Worm (Caenorhabditis elegans) whole organism, L4 larva: ENCODE data around the gene Y77E11A.16.

Experiments used
- aly-2 ChIP-seq: sonication (generic microtip); optimal IDR thresholded peaks from 2 replicates; lab custom pipeline; 2018; ENCODE audit warnings: missing biosample characterization, missing genetic modification characterization
- ceh-20 ChIP-seq: fragments of 200-800 bp; sonication (Bioruptor generic); IDR thresholded peaks from 2 replicates; pipeline ENCODE4 v1.3.6; 2022; ENCODE audit warnings: missing genetic modification reagents, missing genetic modification characterization, missing compliant biosample characterization
- egl-27 ChIP-seq: sonication (generic microtip); optimal IDR thresholded peaks from 3 replicates; lab custom pipeline; 2017; ENCODE audit warnings: missing biosample characterization, missing genetic modification reagents, missing genetic modification characterization
- fos-1 ChIP-seq: fragments of 150-350 bp; optimal IDR thresholded peaks from 2 replicates; lab custom pipeline; 2014; ENCODE audit warnings: missing biosample characterization, missing genetic modification characterization
- hmg-1.1 ChIP-seq: fragments of 200-800 bp; sonication (Bioruptor generic); IDR thresholded peaks from 2 replicates; pipeline ENCODE4 v1.3.6; 2022; ENCODE audit warnings: missing genetic modification reagents, missing genetic modification characterization, missing compliant biosample characterization
- jun-1 ChIP-seq: fragments of 150-350 bp; optimal IDR thresholded peaks from 2 replicates; lab custom pipeline; 2014; ENCODE audit warnings: missing biosample characterization, missing genetic modification reagents, missing genetic modification characterization
- nhr-28 ChIP-seq: fragments of 150-350 bp; optimal IDR thresholded peaks from 2 replicates; lab custom pipeline; 2014; ENCODE audit warnings: missing biosample characterization, missing genetic modification characterization
- php-3 ChIP-seq: fragments of 200-800 bp; sonication (Bioruptor generic); IDR thresholded peaks from 2 replicates; pipeline ENCODE4 v1.3.6; 2022; ENCODE audit warnings: missing genetic modification reagents, missing genetic modification characterization, missing compliant biosample characterization
- saeg-2 ChIP-seq: fragments of 200-800 bp; sonication (Bioruptor generic); IDR thresholded peaks from 2 replicates; pipeline ENCODE4 v1.3.6; 2022; ENCODE audit warnings: missing genetic modification reagents, missing genetic modification characterization, missing compliant biosample characterization
- spr-3 ChIP-seq: fragments of 200-800 bp; sonication (Bioruptor generic); optimal IDR thresholded peaks from 2 replicates; lab custom pipeline; 2018; ENCODE audit warnings: mild to moderate bottlenecking, missing genetic modification characterization, missing compliant biosample characterization
- zip-11 ChIP-seq: fragments of 200-800 bp; sonication (Bioruptor generic); IDR thresholded peaks from 2 replicates; pipeline ENCODE4 v1.3.6; 2022; ENCODE audit warnings: missing genetic modification characterization, missing compliant biosample characterization

- no peak for TF ChIP-seq fos-1 (tag; lab: Kevin White, UChicago)
- no peak for TF ChIP-seq zip-11 (GFP tag; lab: Robert Waterston, UW)
- no peak for TF ChIP-seq spr-3 (GFP tag; lab: Kevin White, UChicago)
- TF ChIP-seq php-3 (GFP tag; lab: Robert Waterston, UW) = no peak
- TF ChIP-seq saeg-2 (GFP tag; lab: Robert Waterston, UW) = no peak
- TF ChIP-seq aly-2 (tag; lab: Kevin White, UChicago) = no peak
- no peak for TF ChIP-seq egl-27
- TF ChIP-seq nhr-28 = no peak
- TF ChIP-seq hmg-1.1 (GFP tag; lab: Robert Waterston, UW) = no peak
- no peak for TF ChIP-seq jun-1 (tag; lab: Kevin White, UChicago)
- TF ChIP-seq ceh-20 (GFP tag; lab: Robert Waterston, UW) = no peak
These were observed 19.8 kb upstream of the Y77E11A.16 start for ce11 chrIV:1465462-1465861.
